Worm (Caenorhabditis elegans): ENCODE results near the gene K04C1.2.

DNA sequence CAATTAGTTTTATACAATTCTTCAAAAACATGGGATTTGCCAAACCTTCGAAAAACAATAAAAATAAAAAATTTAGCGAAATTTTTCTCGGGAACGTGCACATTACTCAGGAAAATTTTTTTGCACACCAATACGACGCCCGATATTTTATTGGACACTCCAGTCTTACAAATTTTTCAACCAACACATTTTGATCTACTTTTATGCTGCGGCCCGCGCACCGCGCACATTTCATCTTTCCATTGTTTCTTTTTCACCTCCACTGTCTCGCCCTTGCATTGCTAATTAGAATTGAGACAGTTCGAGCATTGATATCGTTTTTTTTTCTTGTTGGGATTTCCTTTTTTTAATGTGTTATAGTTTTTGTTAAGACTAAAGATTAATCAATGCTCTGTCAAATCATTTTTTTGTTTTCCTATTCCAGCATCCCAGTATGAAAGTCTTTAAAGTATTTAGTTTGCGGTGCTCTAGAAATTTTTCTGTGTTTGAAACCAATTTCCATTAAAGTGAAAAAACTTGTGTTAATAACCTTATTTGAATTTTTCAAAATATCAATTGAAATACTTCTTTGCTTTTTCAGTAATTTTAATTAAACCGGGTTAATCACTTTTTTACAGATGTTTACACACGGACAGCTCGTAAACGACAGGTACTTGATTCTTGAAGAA lies 9.1 kb downstream of the K04C1.2 start, which contains the start of gene K04C1.5:
- TF ChIP-seq hmg-4 (GFP tag; optimal IDR thresholded peaks at IDR 0.05) (no peak), ama-1 (optimal IDR thresholded peaks at IDR 0.05) (no peak), tra-4 (tag; optimal IDR thresholded peaks at IDR 0.05) (no peak), ets-7 (tag; optimal IDR thresholded peaks at IDR 0.05) (no peak), flt-1 (GFP tag; IDR thresholded peaks at IDR 0.05) (no peak), B0310.2 (tag; optimal IDR thresholded peaks at IDR 0.05) (no peak), F13C5.2 (tag; optimal IDR thresholded peaks at IDR 0.05) (no peak), ceh-36 (tag; optimal IDR thresholded peaks at IDR 0.05) (no peak)

All from whole organism, early embryonic.